Fruit fly (Drosophila melanogaster) whole organism, wandering third instar larva: ENCODE measurements around the gene CG33263.

Source experiments
- Abd-B ChIP-seq: fragments of >200 bp; optimal IDR thresholded peaks from 2 replicates; lab custom pipeline; 2017; ENCODE audit warnings: missing biosample characterization, missing genetic modification characterization
- Dif ChIP-seq: fragments of 200-275, 200-300 bp; sonication (Bioruptor generic); optimal IDR thresholded peaks from 2 replicates; lab custom pipeline; 2018; ENCODE audit warnings: missing biosample characterization, missing genetic modification characterization; ENCODE audit not compliant: partially characterized antibody
- Hnf4 ChIP-seq: fragments of 200-800 bp; sonication (Bioruptor generic); optimal IDR thresholded peaks from 2 replicates; lab custom pipeline; 2016; ENCODE audit warnings: missing biosample characterization, mild to moderate bottlenecking, missing genetic modification characterization
- Myc ChIP-seq: fragments of >200 bp; optimal IDR thresholded peaks from 2 replicates; lab custom pipeline; 2017
- br ChIP-seq: fragments of 200-800 bp; sonication (Bioruptor generic); optimal IDR thresholded peaks from 2 replicates; lab custom pipeline; 2016; ENCODE audit warnings: missing biosample characterization, missing genetic modification characterization
- dmrt93B ChIP-seq: fragments of 200-800 bp; sonication (Bioruptor generic); optimal IDR thresholded peaks from 2 replicates; lab custom pipeline; 2018; ENCODE audit warnings: missing biosample characterization, mild to moderate bottlenecking, missing genetic modification characterization
- fru ChIP-seq: fragments of 200-800 bp; sonication (Bioruptor generic); optimal IDR thresholded peaks from 3 replicates; lab custom pipeline; 2016; ENCODE audit warnings: missing biosample characterization, mild to moderate bottlenecking, missing genetic modification characterization
- h ChIP-seq: fragments of 200-800 bp; sonication (Bioruptor generic); optimal IDR thresholded peaks from 3 replicates; lab custom pipeline; 2016; ENCODE audit warnings: missing biosample characterization, mild to moderate bottlenecking, missing genetic modification characterization
- usp ChIP-seq: fragments of >200 bp; optimal IDR thresholded peaks from 2 replicates; lab custom pipeline; 2017; ENCODE audit warnings: missing biosample characterization, missing genetic modification characterization

DNA sequence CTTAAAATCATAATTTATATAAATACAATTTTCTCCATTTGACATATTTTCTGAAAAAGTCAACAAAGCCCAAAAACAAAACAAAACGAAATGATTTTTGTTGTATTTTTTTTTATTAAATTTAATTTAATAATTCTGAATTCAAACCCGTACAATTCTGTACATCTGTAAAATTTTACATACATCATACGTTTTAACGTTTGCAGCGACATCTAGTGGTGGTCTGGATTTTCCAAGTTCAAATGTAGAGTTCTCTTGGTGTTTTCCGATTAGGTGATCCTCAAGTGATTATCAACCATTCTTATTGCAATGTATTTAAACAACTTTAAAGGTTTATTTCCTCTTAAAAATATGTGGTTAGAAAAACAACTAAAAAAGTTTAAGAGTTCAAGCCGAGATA is 13.0 kb downstream of the CG33263 start:
- no peak for TF ChIP-seq usp (GFP tag; lab: Kevin White, UChicago)
- TF ChIP-seq Myc (lab: Kevin White, UChicago): no peak
- peak; percentile 11 for TF ChIP-seq h
- no peak for TF ChIP-seq dmrt93B (GFP tag; lab: Kevin White, UChicago)
- TF ChIP-seq Dif (GFP tag; lab: Kevin White, UChicago): no peak
- no peak for TF ChIP-seq Hnf4 (GFP tag; lab: Kevin White, UChicago)
- TF ChIP-seq fru (GFP tag; lab: Kevin White, UChicago): no peak
- TF ChIP-seq br (GFP tag; lab: Kevin White, UChicago): no peak
- TF ChIP-seq Abd-B (GFP tag; lab: Kevin White, UChicago): no peak
